Worm (Caenorhabditis elegans) whole organism, L2 larva: ENCODE results near the gene rha-1.

Source experiments
- C34F6.9 ChIP-seq: fragments of 150-350 bp; optimal IDR thresholded peaks from 2 replicates; lab custom pipeline; 2014; ENCODE audit warnings: missing biosample characterization, missing genetic modification characterization
- F13H6.1 ChIP-seq: sonication (generic microtip); optimal IDR thresholded peaks from 2 replicates; lab custom pipeline; 2016; ENCODE audit warnings: missing genetic modification characterization, missing compliant biosample characterization
- R02D3.7 ChIP-seq: fragments of 150-350 bp; optimal IDR thresholded peaks from 2 replicates; lab custom pipeline; 2014; ENCODE audit warnings: missing biosample characterization, missing genetic modification characterization
- Y55F3AM.14 ChIP-seq: fragments of 200-800 bp; sonication (Bioruptor generic); optimal IDR thresholded peaks from 2 replicates; lab custom pipeline; 2018; ENCODE audit warnings: mild to moderate bottlenecking, missing genetic modification characterization, missing compliant biosample characterization
- ZK546.5 ChIP-seq: sonication (generic microtip); optimal IDR thresholded peaks from 2 replicates; lab custom pipeline; 2017; ENCODE audit warnings: missing biosample characterization, missing genetic modification characterization
- alr-1 ChIP-seq: fragments of 150-350 bp; optimal IDR thresholded peaks from 2 replicates; lab custom pipeline; 2014; ENCODE audit warnings: missing biosample characterization, missing genetic modification characterization
- aly-2 ChIP-seq: fragments of 150-350 bp; optimal IDR thresholded peaks from 2 replicates; lab custom pipeline; 2014; ENCODE audit warnings: missing biosample characterization, missing genetic modification characterization
- ama-1 ChIP-seq: fragments of 150-350 bp; optimal IDR thresholded peaks from 2 replicates; lab custom pipeline; 2018; ENCODE audit warnings: inconsistent platforms
- blmp-1 ChIP-seq: sonication (generic microtip); optimal IDR thresholded peaks from 2 replicates; lab custom pipeline; 2017; ENCODE audit warnings: missing genetic modification characterization, mild to moderate bottlenecking, missing compliant biosample characterization, antibody characterized with exemption, moderate library complexity; ENCODE audit not compliant: insufficient read depth
- ceh-16 ChIP-seq: fragments of 150-350 bp; optimal IDR thresholded peaks from 2 replicates; lab custom pipeline; 2014; ENCODE audit warnings: missing biosample characterization, missing genetic modification characterization
- ceh-82 ChIP-seq: fragments of 150-350 bp; optimal IDR thresholded peaks from 2 replicates; lab custom pipeline; 2014; ENCODE audit warnings: missing biosample characterization, missing genetic modification characterization
- crh-2 ChIP-seq: sonication (generic microtip); optimal IDR thresholded peaks from 2 replicates; lab custom pipeline; 2017; ENCODE audit warnings: missing biosample characterization, missing genetic modification characterization
- dmd-4 ChIP-seq: sonication (generic microtip); optimal IDR thresholded peaks from 2 replicates; lab custom pipeline; 2017; ENCODE audit warnings: missing biosample characterization, missing genetic modification characterization
- egl-27 ChIP-seq: sonication (generic microtip); optimal IDR thresholded peaks from 3 replicates; lab custom pipeline; 2017; ENCODE audit warnings: missing biosample characterization, missing genetic modification reagents, missing genetic modification characterization
- elt-1 ChIP-seq: fragments of 150-350 bp; optimal IDR thresholded peaks from 2 replicates; lab custom pipeline; 2014; ENCODE audit warnings: missing biosample characterization, missing genetic modification characterization
- elt-3 ChIP-seq: sonication (generic microtip); optimal IDR thresholded peaks from 2 replicates; lab custom pipeline; 2017; ENCODE audit warnings: missing biosample characterization, missing genetic modification characterization
- fos-1 ChIP-seq: fragments of 150-350 bp; optimal IDR thresholded peaks from 2 replicates; lab custom pipeline; 2014; ENCODE audit warnings: missing biosample characterization, missing genetic modification characterization
- gmeb-1 ChIP-seq: fragments of 150-350 bp; optimal IDR thresholded peaks from 2 replicates; lab custom pipeline; 2014; ENCODE audit warnings: missing biosample characterization, missing genetic modification characterization
- lin-13 ChIP-seq: fragments of 150-350 bp; optimal IDR thresholded peaks from 2 replicates; lab custom pipeline; 2014; ENCODE audit warnings: missing biosample characterization, missing genetic modification reagents, missing genetic modification characterization
- lin-39 ChIP-seq: fragments of 150-350 bp; optimal IDR thresholded peaks from 2 replicates; lab custom pipeline; 2014; ENCODE audit warnings: missing biosample characterization, missing genetic modification reagents, missing genetic modification characterization
- lsy-2 ChIP-seq, 2 experiments: fragments of 150-350 bp in 1 of 2; sonication (generic microtip) in 1 of 2; optimal IDR thresholded peaks; 2 replicates each; lab custom pipeline; 2014 to 2017; ENCODE audit warnings: missing biosample characterization in 2 of 2, missing genetic modification characterization in 2 of 2
- mab-5 ChIP-seq: fragments of 150-350 bp; optimal IDR thresholded peaks from 2 replicates; lab custom pipeline; 2014; ENCODE audit warnings: missing biosample characterization, missing genetic modification characterization
- mbf-1 ChIP-seq: sonication (generic microtip); optimal IDR thresholded peaks from 2 replicates; lab custom pipeline; 2017; ENCODE audit warnings: missing biosample characterization, missing genetic modification characterization
- nhr-12 ChIP-seq: fragments of 150-350 bp; optimal IDR thresholded peaks from 2 replicates; lab custom pipeline; 2014; ENCODE audit warnings: missing biosample characterization, missing genetic modification characterization
- nhr-129 ChIP-seq: fragments of 150-350 bp; optimal IDR thresholded peaks from 2 replicates; lab custom pipeline; 2014; ENCODE audit warnings: missing biosample characterization, missing genetic modification characterization
- nhr-21 ChIP-seq: fragments of 150-350 bp; optimal IDR thresholded peaks from 2 replicates; lab custom pipeline; 2014; ENCODE audit warnings: missing biosample characterization, missing genetic modification characterization
- nhr-23 ChIP-seq: fragments of 150-350 bp; optimal IDR thresholded peaks from 2 replicates; lab custom pipeline; 2014; ENCODE audit warnings: missing biosample characterization, missing genetic modification reagents, missing genetic modification characterization
- nhr-25 ChIP-seq: fragments of 150-350 bp; sonication (generic microtip); optimal IDR thresholded peaks from 3 replicates; lab custom pipeline; 2014; ENCODE audit warnings: missing biosample characterization, missing genetic modification characterization
- nhr-6 ChIP-seq: fragments of 150-350 bp; optimal IDR thresholded peaks from 2 replicates; lab custom pipeline; 2014; ENCODE audit warnings: missing biosample characterization, missing genetic modification characterization
- nhr-77 ChIP-seq: fragments of 150-350 bp; optimal IDR thresholded peaks from 2 replicates; lab custom pipeline; 2014; ENCODE audit warnings: missing biosample characterization, missing genetic modification characterization
- peb-1 ChIP-seq: fragments of 150-350 bp; optimal IDR thresholded peaks from 2 replicates; lab custom pipeline; 2014; ENCODE audit warnings: missing biosample characterization, missing genetic modification characterization
- sem-4 ChIP-seq: fragments of 150-350 bp; optimal IDR thresholded peaks from 2 replicates; lab custom pipeline; 2014; ENCODE audit warnings: missing biosample characterization, missing genetic modification reagents, missing genetic modification characterization
- skn-1 ChIP-seq: sonication (generic microtip); optimal IDR thresholded peaks from 2 replicates; lab custom pipeline; 2017; ENCODE audit warnings: missing biosample characterization, missing genetic modification characterization
- sma-3 ChIP-seq: sonication (generic microtip); optimal IDR thresholded peaks from 2 replicates; lab custom pipeline; 2016; ENCODE audit warnings: missing genetic modification reagents, missing genetic modification characterization, missing compliant biosample characterization
- sma-9 ChIP-seq, 2 experiments: fragments of 150-350 bp in 1 of 2; sonication (generic microtip) in 1 of 2; optimal IDR thresholded peaks; 2 replicates each; lab custom pipeline; 2014 to 2016; ENCODE audit warnings: missing genetic modification characterization in 2 of 2, mild to moderate bottlenecking in 1 of 2, missing biosample characterization in 1 of 2, missing compliant biosample characterization in 1 of 2, missing genetic modification reagents in 1 of 2, moderate library complexity in 1 of 2
- snpc-4 ChIP-seq: fragments of 150-350 bp; optimal IDR thresholded peaks from 2 replicates; lab custom pipeline; 2014; ENCODE audit warnings: missing biosample characterization, missing genetic modification characterization
- unc-55 ChIP-seq: fragments of 150-350 bp; sonication (generic microtip); optimal IDR thresholded peaks from 3 replicates; lab custom pipeline; 2014; ENCODE audit warnings: missing biosample characterization, missing genetic modification reagents, missing genetic modification characterization
- zag-1 ChIP-seq: fragments of 150-350 bp; optimal IDR thresholded peaks from 2 replicates; lab custom pipeline; 2014; ENCODE audit warnings: missing biosample characterization, missing genetic modification characterization
- ztf-1 ChIP-seq: fragments of 200-800 bp; sonication (Bioruptor generic); conservative IDR thresholded peaks from 2 replicates; pipeline ENCODE4 v1.3.6; 2022; ENCODE audit warnings: missing genetic modification characterization, missing compliant biosample characterization
- ztf-11 ChIP-seq: sonication (generic microtip); optimal IDR thresholded peaks from 2 replicates; lab custom pipeline; 2017; ENCODE audit warnings: missing biosample characterization, missing genetic modification characterization

Gene rha-1

ce11 chrII:8848984-8849383 is 34.5 kb downstream of the rha-1 start:
- TF ChIP-seq sem-4 (tag; lab: Kevin White, UChicago): no peak
- TF ChIP-seq alr-1 (tag; lab: Kevin White, UChicago): no peak
- no peak for TF ChIP-seq ZK546.5 (tag; lab: Kevin White, UChicago)

DNA sequence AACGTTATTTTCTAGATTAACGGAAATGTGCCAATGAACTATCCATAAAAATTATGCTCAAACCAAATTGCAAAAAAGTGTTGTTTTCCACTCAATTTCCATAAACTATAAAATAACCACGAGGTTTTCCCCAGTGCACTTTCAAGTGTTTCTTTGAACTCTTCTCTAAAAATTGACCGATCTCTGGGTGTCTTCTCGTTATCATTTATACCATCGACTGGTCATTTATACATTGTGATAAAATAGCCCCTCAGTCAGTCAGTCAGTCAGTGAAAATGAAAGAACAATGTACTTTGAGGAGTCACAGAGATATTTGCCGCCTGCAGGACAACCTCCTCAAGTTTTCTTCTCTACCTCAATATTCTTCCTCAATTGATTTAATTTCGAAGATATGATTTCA is 37.5 kb downstream of the rha-1 start:
- TF ChIP-seq ceh-82 (tag; lab: Kevin White, UChicago) (no peak), R02D3.7 (tag; lab: Kevin White, UChicago) (no peak), Y55F3AM.14 (GFP tag; lab: Kevin White, UChicago) (no peak), ztf-11 (tag; lab: Kevin White, UChicago) (no peak), C34F6.9 (tag; lab: Kevin White, UChicago) (no peak), fos-1 (tag; lab: Kevin White, UChicago) (peak; percentile 18), nhr-129 (no peak), sma-3 (GFP tag; lab: Kevin White, UChicago) (no peak), sem-4 (tag; lab: Kevin White, UChicago) (no peak), F13H6.1 (tag; lab: Kevin White, UChicago) (peak; percentile 13), crh-2 (tag; lab: Kevin White, UChicago) (peak; percentile 25), ZK546.5 (tag; lab: Kevin White, UChicago) (no peak), nhr-25 (tag; lab: Kevin White, UChicago) (no peak), ceh-16 (tag; lab: Kevin White, UChicago) (no peak), zag-1 (tag; lab: Kevin White, UChicago) (no peak), nhr-23 (tag; lab: Kevin White, UChicago) (no peak), lsy-2 (tag; optimal IDR thresholded peaks at IDR 0.05; lab: Kevin White, UChicago) (no peak), peb-1 (tag; lab: Kevin White, UChicago) (no peak), alr-1 (tag; lab: Kevin White, UChicago) (no peak), lin-39 (no peak), mab-5 (tag; lab: Kevin White, UChicago) (no peak), snpc-4 (tag; lab: Kevin White, UChicago) (no peak), gmeb-1 (no peak), sma-9 (GFP tag; optimal IDR thresholded peaks at IDR 0.05; lab: Kevin White, UChicago) (peak; percentile 50), sma-9 (tag; optimal IDR thresholded peaks at IDR 0.05; lab: Kevin White, UChicago) (no peak), ama-1 (lab: Kevin White, UChicago) (no peak), nhr-6 (tag; lab: Kevin White, UChicago) (no peak), unc-55 (GFP tag; lab: Kevin White, UChicago) (no peak), mbf-1 (no peak), dmd-4 (tag; lab: Kevin White, UChicago) (no peak), skn-1 (no peak), elt-3 (tag; lab: Kevin White, UChicago) (no peak), blmp-1 (tag; lab: Kevin White, UChicago) (peak; percentile 9), nhr-77 (tag; lab: Kevin White, UChicago) (no peak), elt-1 (tag; lab: Kevin White, UChicago) (no peak), lin-13 (GFP tag; lab: Kevin White, UChicago) (no peak)

DNA sequence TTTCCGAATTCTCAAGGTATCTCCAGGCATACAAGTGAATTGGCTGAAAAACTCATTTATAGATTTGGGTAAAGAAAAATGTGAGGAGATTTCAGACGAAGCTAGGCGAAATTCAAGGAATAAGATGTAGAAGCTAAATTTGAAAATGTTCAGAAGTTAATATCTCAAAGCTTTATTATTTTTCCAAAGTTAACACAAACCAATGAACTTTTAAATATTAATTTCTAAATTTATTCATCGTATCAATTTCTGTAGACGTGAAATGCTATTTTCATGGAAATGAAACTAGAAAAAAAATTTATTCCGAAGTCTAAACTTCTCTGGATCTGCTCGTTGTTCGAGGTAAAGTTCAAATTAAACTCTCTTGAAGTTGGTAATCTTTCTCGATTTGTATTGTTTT is 38.2 kb downstream of the rha-1 start, which contains the start of gene agxt-1:
Gene agxt-1 (plus strand): TSS at position 301 of the 400 bp plus-strand sequence.
- TF ChIP-seq sma-3 (GFP tag; lab: Kevin White, UChicago) (no peak), crh-2 (tag; lab: Kevin White, UChicago) (no peak), alr-1 (tag; lab: Kevin White, UChicago) (no peak), ztf-1 (GFP tag; lab: Robert Waterston, UW) (no peak), lin-39 (no peak), nhr-21 (tag; lab: Kevin White, UChicago) (no peak), elt-3 (tag; lab: Kevin White, UChicago) (no peak), fos-1 (tag; lab: Kevin White, UChicago) (no peak), F13H6.1 (tag; lab: Kevin White, UChicago) (no peak), ZK546.5 (tag; lab: Kevin White, UChicago) (no peak), snpc-4 (tag; lab: Kevin White, UChicago) (no peak), aly-2 (tag; lab: Kevin White, UChicago) (no peak), nhr-77 (tag; lab: Kevin White, UChicago) (no peak), peb-1 (tag; lab: Kevin White, UChicago) (no peak), egl-27 (no peak), nhr-12 (tag; lab: Kevin White, UChicago) (no peak)
